Worm (Caenorhabditis elegans) whole organism, L4 larva: ENCODE measurements around the gene ZK177.9.

ENCODE experiments used
- F10B5.3 ChIP-seq: sonication (generic microtip); optimal IDR thresholded peaks from 2 replicates; lab custom pipeline; 2016; ENCODE audit warnings: mild to moderate bottlenecking, missing genetic modification characterization, missing compliant biosample characterization
- lim-7 ChIP-seq: fragments of 200-800 bp; sonication (Bioruptor generic); IDR thresholded peaks from 2 replicates; pipeline ENCODE4 v1.3.6; 2022; ENCODE audit warnings: missing genetic modification characterization, missing compliant biosample characterization
- lsy-2 ChIP-seq, 2 experiments: fragments of 150-350 bp in 1 of 2; sonication (generic microtip) in 1 of 2; optimal IDR thresholded peaks; 2 replicates each; lab custom pipeline; 2014 to 2017; ENCODE audit warnings: missing biosample characterization in 2 of 2, missing genetic modification characterization in 2 of 2
- nhr-77 ChIP-seq: fragments of 150-350 bp; optimal IDR thresholded peaks from 2 replicates; lab custom pipeline; 2014; ENCODE audit warnings: missing biosample characterization, missing genetic modification characterization

- TF ChIP-seq lim-7 (GFP tag; lab: Robert Waterston, UW) (no peak), nhr-77 (tag; lab: Kevin White, UChicago) (no peak), lsy-2 (tag; optimal IDR thresholded peaks at IDR 0.05; lab: Kevin White, UChicago) (no peak), F10B5.3 (tag; lab: Kevin White, UChicago) (no peak)
Observed at ce11 chrII:5500986-5501657, 16.4 kb downstream of the ZK177.9 start, which contains the start of gene F12A10.8.
